Worm (Caenorhabditis elegans) whole organism, early embryonic: ENCODE measurements around the gene F47B7.3.
A peak's percentile ranks its signal among the peaks of the same experiment; 100 is the strongest.

Source experiments
- B0310.2 ChIP-seq: sonication (generic microtip); optimal IDR thresholded peaks from 2 replicates; lab custom pipeline; 2016; ENCODE audit warnings: mild to moderate bottlenecking, missing genetic modification characterization, missing compliant biosample characterization
- F13C5.2 ChIP-seq: sonication (generic microtip); optimal IDR thresholded peaks from 2 replicates; lab custom pipeline; 2017; ENCODE audit warnings: mild to moderate bottlenecking, missing genetic modification characterization, inconsistent platforms, missing compliant biosample characterization
- aly-1 ChIP-seq: sonication (generic microtip); optimal IDR thresholded peaks from 2 replicates; lab custom pipeline; 2016; ENCODE audit warnings: missing genetic modification characterization, missing compliant biosample characterization
- ama-1 ChIP-seq: fragments of 150-350 bp; optimal IDR thresholded peaks from 2 replicates; lab custom pipeline; 2014
- ceh-13 ChIP-seq: fragments of 200-800 bp; sonication (Bioruptor generic); optimal IDR thresholded peaks from 2 replicates; lab custom pipeline; 2018; ENCODE audit warnings: mild to moderate bottlenecking, missing genetic modification characterization, missing compliant biosample characterization
- ceh-36 ChIP-seq: sonication (generic microtip); optimal IDR thresholded peaks from 2 replicates; lab custom pipeline; 2016; ENCODE audit warnings: missing genetic modification characterization, inconsistent platforms, missing compliant biosample characterization
- flt-1 ChIP-seq: fragments of 200-800 bp; sonication (Bioruptor generic); IDR thresholded peaks from 2 replicates; pipeline ENCODE4 v1.3.6; 2022; ENCODE audit warnings: missing genetic modification characterization, missing compliant biosample characterization
- hmg-4 ChIP-seq: fragments of 200-800 bp; sonication (Bioruptor generic); optimal IDR thresholded peaks from 2 replicates; lab custom pipeline; 2018; ENCODE audit warnings: mild to moderate bottlenecking, missing genetic modification characterization, missing compliant biosample characterization
- hnd-1 ChIP-seq: sonication (generic microtip); optimal IDR thresholded peaks from 2 replicates; lab custom pipeline; 2016; ENCODE audit warnings: missing genetic modification characterization, missing compliant biosample characterization
- pes-1 ChIP-seq: fragments of 200-800 bp; sonication (Bioruptor generic); IDR thresholded peaks from 2 replicates; pipeline ENCODE4 v1.3.6; 2022; ENCODE audit warnings: missing genetic modification reagents, missing genetic modification characterization, missing compliant biosample characterization
- scrt-1 ChIP-seq: fragments of 200-800 bp; sonication (Bioruptor generic); IDR thresholded peaks from 2 replicates; pipeline ENCODE4 v1.3.6; 2022; ENCODE audit warnings: missing genetic modification characterization, missing compliant biosample characterization
- sea-1 ChIP-seq: fragments of 200-800 bp; sonication (Bioruptor generic); conservative IDR thresholded peaks from 2 replicates; pipeline ENCODE4 v1.3.6; 2022; ENCODE audit warnings: missing genetic modification characterization, missing compliant biosample characterization
- tbx-37 ChIP-seq: fragments of 200-800 bp; sonication (Bioruptor generic); conservative IDR thresholded peaks from 2 replicates; pipeline ENCODE4 v1.3.6; 2022; ENCODE audit warnings: missing genetic modification reagents, missing genetic modification characterization, missing compliant biosample characterization

DNA sequence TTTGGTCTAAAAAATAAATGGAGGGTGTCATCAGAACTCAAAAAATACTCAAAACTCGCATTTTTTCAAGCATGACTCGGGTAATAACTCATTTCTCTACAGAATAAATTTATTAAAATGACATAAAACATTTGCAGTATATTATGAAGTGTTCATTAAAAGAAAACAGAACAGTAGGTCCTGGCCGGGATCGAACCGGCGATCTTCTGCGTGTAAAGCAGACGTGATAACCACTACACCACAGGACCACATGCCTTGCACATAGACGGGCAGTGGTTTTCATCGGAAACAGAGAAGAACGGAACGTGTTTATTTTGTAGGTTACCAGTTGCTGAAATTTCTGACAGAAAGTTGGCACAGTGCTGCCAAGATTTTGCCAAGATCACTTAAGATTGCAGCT is 29.2 kb upstream of the F47B7.3 start:
- TF ChIP-seq sea-1 (GFP tag; lab: Robert Waterston, UW) (no peak), B0310.2 (tag; lab: Kevin White, UChicago) (no peak), F13C5.2 (tag; lab: Kevin White, UChicago) (no peak), ama-1 (lab: Kevin White, UChicago) (no peak), aly-1 (tag; lab: Kevin White, UChicago) (no peak), ceh-13 (GFP tag; lab: Kevin White, UChicago) (no peak), hmg-4 (GFP tag; lab: Kevin White, UChicago) (no peak), tbx-37 (no peak), hnd-1 (no peak), scrt-1 (GFP tag; lab: Robert Waterston, UW) (no peak), pes-1 (GFP tag; lab: Robert Waterston, UW) (0 out of 2 replicates have a peak, but pooled peaks have one; percentile 50), ceh-36 (tag; lab: Kevin White, UChicago) (no peak), flt-1 (GFP tag; lab: Robert Waterston, UW) (no peak)
